Worm (Caenorhabditis elegans): ENCODE results near the gene grl-26.
A peak's percentile ranks its signal among the peaks of the same experiment; 100 is the strongest.

Gene grl-26

DNA sequence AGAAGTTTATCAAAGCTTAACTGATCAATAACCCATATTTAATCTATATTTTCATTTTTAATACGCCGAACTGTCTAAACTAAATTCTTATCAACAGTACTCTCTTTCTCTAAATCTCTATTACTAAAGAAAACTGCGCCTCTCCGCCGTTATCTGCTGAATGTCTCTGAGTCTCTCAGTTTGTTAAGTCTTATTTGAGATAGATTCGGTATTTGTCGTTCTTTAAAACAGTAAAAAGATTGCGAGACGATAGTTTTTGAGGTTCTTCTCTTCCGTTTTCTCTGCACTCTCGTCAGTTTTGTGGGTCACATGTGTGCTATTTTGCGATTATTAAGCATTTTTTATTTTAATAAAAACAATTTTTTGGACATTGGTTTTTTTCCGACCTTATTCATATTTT lies 48.4 kb downstream of the grl-26 start, which contains the start of gene sma-10 (continued):
- TF ChIP-seq fos-1 (tag; optimal IDR thresholded peaks at IDR 0.05), result no peak
- TF ChIP-seq dmd-8 (GFP tag; IDR thresholded peaks at IDR 0.05), result no peak
- TF ChIP-seq Y5F2A.4 (GFP tag; optimal IDR thresholded peaks at IDR 0.05), result no peak
- TF ChIP-seq unc-130 (GFP tag; optimal IDR thresholded peaks at IDR 0.05), result no peak
- no peak for TF ChIP-seq nhr-237 (tag; optimal IDR thresholded peaks at IDR 0.05)
- no peak for TF ChIP-seq spr-1 (tag; optimal IDR thresholded peaks at IDR 0.05)
- TF ChIP-seq ctbp-1 (GFP tag; IDR thresholded peaks at IDR 0.05), result no peak
- TF ChIP-seq dmd-6 (GFP tag; IDR thresholded peaks at IDR 0.05), result peak; percentile 83
- TF ChIP-seq Y75B8A.6 (GFP tag; IDR thresholded peaks at IDR 0.05), result no peak
- peak; percentile 92 for TF ChIP-seq nhr-77 (tag; optimal IDR thresholded peaks at IDR 0.05)
- TF ChIP-seq pqm-1 (tag; optimal IDR thresholded peaks at IDR 0.05), result peak; percentile 99
- TF ChIP-seq nhr-10 (tag; optimal IDR thresholded peaks at IDR 0.05), result no peak
- TF ChIP-seq madf-9 (GFP tag; conservative IDR thresholded peaks at IDR 0.05), result no peak
- TF ChIP-seq lin-38 (GFP tag; IDR thresholded peaks at IDR 0.05), result peak; percentile 52
- no peak for TF ChIP-seq zfp-2 (tag; optimal IDR thresholded peaks at IDR 0.05)
- no peak for TF ChIP-seq saeg-2 (GFP tag; IDR thresholded peaks at IDR 0.05)
- TF ChIP-seq sdz-12 (GFP tag; optimal IDR thresholded peaks at IDR 0.05), result no peak
- no peak for TF ChIP-seq unc-39 (tag; optimal IDR thresholded peaks at IDR 0.05)
- TF ChIP-seq daf-16 (GFP tag; optimal IDR thresholded peaks at IDR 0.05), result peak in 1 of 2 experiments; percentile 25
- peak; percentile 92 for TF ChIP-seq daf-16 (tag; optimal IDR thresholded peaks at IDR 0.05)
- no peak for TF ChIP-seq nhr-25 (tag; optimal IDR thresholded peaks at IDR 0.05; ENCODE audit: borderline replicate concordance, insufficient read depth)
- TF ChIP-seq nhr-111 (GFP tag; optimal IDR thresholded peaks at IDR 0.05), result no peak
- no peak for TF ChIP-seq hmg-1.1 (GFP tag; IDR thresholded peaks at IDR 0.05)
- peak; percentile 71 for TF ChIP-seq hlh-30 (tag; optimal IDR thresholded peaks at IDR 0.05; ENCODE audit: insufficient read depth)
- TF ChIP-seq fkh-10 (GFP tag; optimal IDR thresholded peaks at IDR 0.05), result no peak
- no peak for TF ChIP-seq skn-1 (tag; optimal IDR thresholded peaks at IDR 0.05)
- TF ChIP-seq aha-1 (tag), result no peak
- peak; percentile 40 for TF ChIP-seq mes-2 (tag; optimal IDR thresholded peaks at IDR 0.05; ENCODE audit: poor library complexity, severe bottlenecking)

DNA sequence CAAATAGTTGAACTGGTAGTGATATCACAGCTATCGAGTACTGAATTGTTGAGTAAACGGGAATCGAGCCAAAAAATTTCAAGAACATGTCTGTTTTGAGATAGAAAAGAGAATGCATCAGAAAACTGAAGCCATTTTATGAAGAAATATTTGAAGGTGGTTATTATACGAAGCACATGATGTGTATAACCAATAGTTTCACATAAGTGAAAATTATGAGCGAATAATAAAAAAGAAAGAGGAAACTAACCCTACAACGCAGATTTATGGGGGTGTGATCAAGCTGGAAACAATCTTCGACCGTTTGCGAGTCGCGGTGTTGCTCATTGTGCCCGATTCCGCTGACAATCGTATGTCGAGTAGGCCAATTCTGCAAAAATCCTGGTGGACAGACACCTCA lies 49.3 kb downstream of the grl-26 start, which contains the start of gene srh-282:
srh-282 (minus strand) TSS at position 101 of the 400 bp plus-strand sequence.
- TF ChIP-seq nhr-102 (tag; optimal IDR thresholded peaks at IDR 0.05), result no peak
- TF ChIP-seq ama-1 (optimal IDR thresholded peaks at IDR 0.05), result no peak
- TF ChIP-seq snpc-4 (tag; optimal IDR thresholded peaks at IDR 0.05), result no peak
- no peak for TF ChIP-seq php-3 (GFP tag; IDR thresholded peaks at IDR 0.05)
- no peak for TF ChIP-seq dmd-6 (GFP tag; IDR thresholded peaks at IDR 0.05)
- TF ChIP-seq daf-19 (GFP tag; conservative IDR thresholded peaks at IDR 0.05), result no peak
- TF ChIP-seq Y105C5A.15 (GFP tag; IDR thresholded peaks at IDR 0.05), result no peak
- no peak for TF ChIP-seq dmd-9 (GFP tag; IDR thresholded peaks at IDR 0.05)
- TF ChIP-seq madf-9 (GFP tag; conservative IDR thresholded peaks at IDR 0.05), result no peak
- TF ChIP-seq ceh-62 (tag; optimal IDR thresholded peaks at IDR 0.05), result no peak
- no peak for TF ChIP-seq F37D6.2 (tag; optimal IDR thresholded peaks at IDR 0.05)
- no peak for TF ChIP-seq vab-7 (GFP tag; IDR thresholded peaks at IDR 0.05)
- no peak for TF ChIP-seq duxl-1 (tag; optimal IDR thresholded peaks at IDR 0.05; ENCODE audit: poor library complexity)
- no peak for TF ChIP-seq tra-1 (GFP tag; IDR thresholded peaks at IDR 0.05)
- no peak for TF ChIP-seq ZK546.5 (tag; optimal IDR thresholded peaks at IDR 0.05)
- no peak for TF ChIP-seq T26A8.4 (GFP tag; IDR thresholded peaks at IDR 0.05)
- TF ChIP-seq nhr-6 (tag; optimal IDR thresholded peaks at IDR 0.05), result no peak
- TF ChIP-seq pha-4 (GFP tag; IDR thresholded peaks at IDR 0.05), result no peak
- no peak for TF ChIP-seq pha-4 (tag; optimal IDR thresholded peaks at IDR 0.05)
- TF ChIP-seq jun-1 (tag; optimal IDR thresholded peaks at IDR 0.05), result no peak
